Fruit fly (Drosophila melanogaster) whole organism, wandering third instar larva: ENCODE results near the gene CAH8.

Experiments
- Abd-B ChIP-seq: fragments of >200 bp; optimal IDR thresholded peaks from 2 replicates; lab custom pipeline; 2017; ENCODE audit warnings: missing biosample characterization, missing genetic modification characterization
- Hr78 ChIP-seq: fragments of >200 bp; optimal IDR thresholded peaks from 2 replicates; lab custom pipeline; 2017; ENCODE audit warnings: missing biosample characterization, missing genetic modification characterization
- Jra ChIP-seq: sonication (Bioruptor generic); optimal IDR thresholded peaks from 2 replicates; lab custom pipeline; 2016; ENCODE audit warnings: missing biosample characterization, missing genetic modification characterization
- Mio ChIP-seq: sonication (Bioruptor generic); optimal IDR thresholded peaks from 2 replicates; lab custom pipeline; 2016; ENCODE audit warnings: missing biosample characterization, missing genetic modification characterization
- Rel ChIP-seq, 2 experiments: fragments of 200-800 bp; sonication (Bioruptor generic) in 1 of 2; optimal IDR thresholded peaks; 2 replicates in 1 of 2; 3 replicates in 1 of 2; lab custom pipeline; 2016 to 2019; ENCODE audit warnings: mild to moderate bottlenecking in 2 of 2, missing biosample characterization in 2 of 2, missing genetic modification characterization in 2 of 2, moderate library complexity in 1 of 2
- dmrt93B ChIP-seq: fragments of 200-800 bp; sonication (Bioruptor generic); optimal IDR thresholded peaks from 2 replicates; lab custom pipeline; 2018; ENCODE audit warnings: missing biosample characterization, mild to moderate bottlenecking, missing genetic modification characterization
- fru ChIP-seq: fragments of 200-800 bp; sonication (Bioruptor generic); optimal IDR thresholded peaks from 3 replicates; lab custom pipeline; 2016; ENCODE audit warnings: missing biosample characterization, mild to moderate bottlenecking, missing genetic modification characterization
- h ChIP-seq: fragments of 200-800 bp; sonication (Bioruptor generic); optimal IDR thresholded peaks from 3 replicates; lab custom pipeline; 2016; ENCODE audit warnings: missing biosample characterization, mild to moderate bottlenecking, missing genetic modification characterization
- jim ChIP-seq: fragments of 175-275, 200-325 bp; sonication (Bioruptor generic); optimal IDR thresholded peaks from 2 replicates; lab custom pipeline; 2016; ENCODE audit warnings: missing biosample characterization, mild to moderate bottlenecking, missing genetic modification characterization
- pan ChIP-seq: fragments of >200 bp; optimal IDR thresholded peaks from 2 replicates; lab custom pipeline; 2017
- psq ChIP-seq: fragments of 200-800 bp; sonication (Bioruptor generic); optimal IDR thresholded peaks from 3 replicates; lab custom pipeline; 2017; ENCODE audit warnings: missing biosample characterization, mild to moderate bottlenecking, missing genetic modification characterization, moderate library complexity

DNA sequence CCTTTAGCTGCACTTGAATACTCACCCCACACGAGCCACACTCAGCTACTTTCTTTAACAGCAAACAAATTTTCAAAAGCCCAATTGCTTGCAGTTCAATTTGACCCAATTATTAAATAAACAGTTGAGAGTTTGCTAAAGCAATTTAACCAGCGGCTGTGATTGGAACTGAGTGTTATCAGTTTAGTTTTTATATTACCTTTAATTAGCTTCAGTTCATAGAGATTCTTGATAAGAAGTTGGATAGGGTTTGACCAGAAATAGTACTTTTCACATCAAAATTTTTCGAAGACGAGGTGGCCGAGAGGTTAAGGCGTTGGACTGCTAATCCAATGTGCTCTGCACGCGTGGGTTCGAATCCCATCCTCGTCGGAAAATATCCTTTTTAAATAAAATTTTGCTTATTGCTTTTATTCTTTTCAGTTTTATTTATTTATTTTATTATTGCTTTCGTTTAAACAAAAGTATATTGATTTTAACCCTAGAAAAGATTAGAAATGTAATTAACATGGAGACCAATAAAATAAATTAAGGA, 6.8 kb upstream of the CAH8 start:
- TF ChIP-seq h (GFP tag; lab: Kevin White, UChicago) (no peak), Rel (GFP tag; optimal IDR thresholded peaks at IDR 0.05; lab: Kevin White, UChicago) (no peak), Rel (tag; optimal IDR thresholded peaks at IDR 0.05; lab: Kevin White, UChicago) (no peak), Abd-B (GFP tag; lab: Kevin White, UChicago) (no peak), Jra (GFP tag; lab: Kevin White, UChicago) (no peak), Mio (GFP tag; lab: Kevin White, UChicago) (no peak), psq (GFP tag; lab: Kevin White, UChicago) (no peak), fru (GFP tag; lab: Kevin White, UChicago) (no peak), jim (GFP tag; lab: Kevin White, UChicago) (no peak), pan (lab: Kevin White, UChicago) (no peak), dmrt93B (GFP tag; lab: Kevin White, UChicago) (no peak), Hr78 (no peak)
